Fruit fly (Drosophila melanogaster): ENCODE measurements around the gene CG8475.

CG8475 gene

dm6 chr2L:8230255-8230654 is 33.5 kb upstream of the CG8475 start:
- TF ChIP-seq gem (tag; optimal IDR thresholded peaks at IDR 0.05) (peak; percentile 15), CG14965 (GFP tag; optimal IDR thresholded peaks at IDR 0.05; ENCODE audit: borderline replicate concordance) (no peak), Stat92E (GFP tag; optimal IDR thresholded peaks at IDR 0.05) (no peak), Spps (tag; optimal IDR thresholded peaks at IDR 0.05) (no peak), phol (tag; optimal IDR thresholded peaks at IDR 0.05) (peak; percentile 4), CG5953 (GFP tag; IDR thresholded peaks at IDR 0.05) (no peak), sr (GFP tag; IDR thresholded peaks at IDR 0.05) (no peak), Blimp-1 (GFP tag; optimal IDR thresholded peaks at IDR 0.05) (peak; percentile 7), CG3065 (GFP tag; optimal IDR thresholded peaks at IDR 0.05) (no peak), CG8089 (GFP tag; optimal IDR thresholded peaks at IDR 0.05) (no peak), CG1603 (tag; optimal IDR thresholded peaks at IDR 0.05) (no peak), Side (GFP tag; optimal IDR thresholded peaks at IDR 0.05) (no peak)

DNA sequence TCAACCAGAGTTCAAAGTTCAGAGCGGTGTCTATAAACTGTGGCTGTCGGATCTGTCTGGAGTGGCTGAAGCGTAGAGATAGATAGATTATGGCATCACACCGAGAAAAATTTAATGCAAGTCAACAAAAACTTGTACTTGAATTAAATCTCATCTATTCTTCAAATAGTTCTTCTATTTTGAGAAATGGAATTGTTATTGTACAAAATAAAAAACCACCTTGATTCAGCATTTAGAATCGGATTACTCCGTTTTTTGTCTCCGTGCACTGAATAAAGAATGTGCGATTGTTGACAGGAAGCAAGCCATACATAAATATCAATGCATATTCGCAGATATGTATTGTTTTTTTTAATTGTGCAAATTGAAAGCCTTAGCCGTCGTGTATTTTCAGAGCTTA is 32.9 kb upstream of the CG8475 start:
- TF ChIP-seq CG17829 (tag; optimal IDR thresholded peaks at IDR 0.05) = no peak
- TF ChIP-seq E2f1 (GFP tag; IDR thresholded peaks at IDR 0.05) = peak; percentile 65
- peak; percentile 40 for TF ChIP-seq unpg (GFP tag; optimal IDR thresholded peaks at IDR 0.05)
- peak; percentile 9 for TF ChIP-seq Blimp-1 (GFP tag; optimal IDR thresholded peaks at IDR 0.05)
- TF ChIP-seq CG6854 (GFP tag; optimal IDR thresholded peaks at IDR 0.05) = no peak
- no peak for TF ChIP-seq CG4617 (GFP tag; optimal IDR thresholded peaks at IDR 0.05; ENCODE audit: borderline replicate concordance)
- no peak for TF ChIP-seq so (GFP tag; IDR thresholded peaks at IDR 0.05)
- TF ChIP-seq CG8924 (tag; optimal IDR thresholded peaks at IDR 0.05) = no peak
- peak; percentile 21 for TF ChIP-seq zfh2 (GFP tag; optimal IDR thresholded peaks at IDR 0.05)
- TF ChIP-seq dati (GFP tag; IDR thresholded peaks at IDR 0.05) = 0 out of 2 replicates have a peak, but pooled peaks have one; percentile 30
- no peak for TF ChIP-seq CG2116 (GFP tag; optimal IDR thresholded peaks at IDR 0.05)
- no peak for TF ChIP-seq Oaz (GFP tag; IDR thresholded peaks at IDR 0.05)
- TF ChIP-seq D19B (GFP tag; optimal IDR thresholded peaks at IDR 0.05) = no peak
- TF ChIP-seq CG10366 (GFP tag; IDR thresholded peaks at IDR 0.05) = peak; percentile 31; the same call in 1 of the 2 replicates
- TF ChIP-seq NC2β (GFP tag; optimal IDR thresholded peaks at IDR 0.05) = no peak
- TF ChIP-seq pzg (GFP tag; optimal IDR thresholded peaks at IDR 0.05) = no peak
- TF ChIP-seq CG32532 (GFP tag; IDR thresholded peaks at IDR 0.05) = peak; percentile 46; the same call in 1 of the 2 replicates
- peak; percentile 70 for TF ChIP-seq row (GFP tag; IDR thresholded peaks at IDR 0.05)
- TF ChIP-seq CG1832 (GFP tag; optimal IDR thresholded peaks at IDR 0.05) = no peak
- peak; percentile 52; the same call in 1 of the 2 replicates for TF ChIP-seq lmd (GFP tag; IDR thresholded peaks at IDR 0.05)
- TF ChIP-seq ken (GFP tag; IDR thresholded peaks at IDR 0.05) = no peak
- TF ChIP-seq sima (GFP tag; optimal IDR thresholded peaks at IDR 0.05) = no peak
- TF ChIP-seq CG17186 (GFP tag; optimal IDR thresholded peaks at IDR 0.05) = no peak
- TF ChIP-seq CG43689 (GFP tag; IDR thresholded peaks at IDR 0.05) = no peak
- no peak for TF ChIP-seq Poxn (GFP tag; IDR thresholded peaks at IDR 0.05)
- peak; percentile 40 for TF ChIP-seq corto (GFP tag; optimal IDR thresholded peaks at IDR 0.05)
- no peak for TF ChIP-seq Hsf (GFP tag; optimal IDR thresholded peaks at IDR 0.05)
- no peak for TF ChIP-seq CG7928 (GFP tag; optimal IDR thresholded peaks at IDR 0.05)
- no peak for TF ChIP-seq HLH54F (GFP tag; optimal IDR thresholded peaks at IDR 0.05)
- no peak for TF ChIP-seq yki (optimal IDR thresholded peaks at IDR 0.05)
- peak; percentile 38 for TF ChIP-seq CG12391 (tag; optimal IDR thresholded peaks at IDR 0.05)
- TF ChIP-seq CG9609 (GFP tag; optimal IDR thresholded peaks at IDR 0.05) = peak; percentile 6
- TF ChIP-seq Hmx (GFP tag; optimal IDR thresholded peaks at IDR 0.05) = no peak
- no peak for TF ChIP-seq NfI (GFP tag; optimal IDR thresholded peaks at IDR 0.05)
- TF ChIP-seq CG31365 (tag; optimal IDR thresholded peaks at IDR 0.05) = no peak
- no peak for TF ChIP-seq Awh (GFP tag; IDR thresholded peaks at IDR 0.05)
- no peak for TF ChIP-seq bbx (GFP tag; IDR thresholded peaks at IDR 0.05; ENCODE audit: partially characterized antibody)
- TF ChIP-seq Gug (GFP tag; IDR thresholded peaks at IDR 0.05) = 0 out of 4 replicates have a peak, but pooled peaks have one; percentile 24
- no peak for TF ChIP-seq Spps (tag; optimal IDR thresholded peaks at IDR 0.05)
- no peak for TF ChIP-seq repo (GFP tag; optimal IDR thresholded peaks at IDR 0.05)
- TF ChIP-seq wor (GFP tag; IDR thresholded peaks at IDR 0.05) = no peak
